Worm (Caenorhabditis elegans) whole organism, midembryonic: ENCODE measurements around the gene F26A1.7.

Experiments
- T22C8.4 ChIP-seq: fragments of 200-800 bp; sonication (Bioruptor generic); IDR thresholded peaks from 2 replicates; pipeline ENCODE4 v1.3.6; 2022; ENCODE audit warnings: missing genetic modification characterization, missing compliant biosample characterization
- flt-1 ChIP-seq: fragments of 200-800 bp; sonication (Bioruptor generic); IDR thresholded peaks from 2 replicates; pipeline ENCODE4 v1.3.6; 2022; ENCODE audit warnings: missing genetic modification characterization, missing compliant biosample characterization
- med-1 ChIP-seq: sonication (generic microtip); optimal IDR thresholded peaks from 2 replicates; lab custom pipeline; 2017; ENCODE audit warnings: missing genetic modification characterization, mild to moderate bottlenecking, missing compliant biosample characterization, antibody characterized with exemption, missing genetic modification reagents; ENCODE audit not compliant: insufficient read depth
- tab-1 ChIP-seq: fragments of 200-800 bp; sonication (Bioruptor generic); IDR thresholded peaks from 2 replicates; pipeline ENCODE4 v1.3.6; 2022; ENCODE audit warnings: missing genetic modification characterization, missing compliant biosample characterization
- ztf-23 ChIP-seq: fragments of 200-800 bp; sonication (Bioruptor generic); IDR thresholded peaks from 2 replicates; pipeline ENCODE4 v1.3.6; 2022; ENCODE audit warnings: missing genetic modification reagents, missing genetic modification characterization, missing compliant biosample characterization

ce11 chrIII:4829440-4829839 lies 9.7 kb upstream of the F26A1.7 start, which contains the start of gene F26A1.9:
- TF ChIP-seq ztf-23 (GFP tag; lab: Robert Waterston, UW) (no peak), flt-1 (GFP tag; lab: Robert Waterston, UW) (no peak), T22C8.4 (GFP tag; lab: Robert Waterston, UW) (no peak), tab-1 (GFP tag; lab: Robert Waterston, UW) (no peak), med-1 (GFP tag; lab: Kevin White, UChicago) (no peak)
